Worm (Caenorhabditis elegans): Measurements from ENCODE around the gene C32D5.11.

DNA sequence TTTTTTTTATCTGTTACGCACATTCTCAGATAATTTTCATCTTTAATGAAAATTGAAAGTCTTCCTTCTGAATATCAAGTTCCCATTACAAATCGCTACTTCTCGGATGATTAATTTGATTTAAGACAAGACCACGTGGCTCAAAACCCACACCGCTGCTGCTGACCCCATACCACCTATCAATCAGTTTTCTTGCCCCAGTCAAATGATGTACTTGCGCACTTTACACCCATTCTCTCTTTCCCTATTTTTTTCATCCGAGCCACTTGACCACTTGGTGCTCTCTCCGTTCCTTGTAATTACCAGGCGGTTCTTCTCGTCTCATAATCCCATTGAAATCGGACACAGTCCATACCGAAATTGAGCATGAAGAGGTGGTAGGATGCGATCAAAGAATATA, 38.8 kb upstream of the C32D5.11 start:
- TF ChIP-seq madf-2 (tag; optimal IDR thresholded peaks at IDR 0.05) (no peak), zip-5 (tag; optimal IDR thresholded peaks at IDR 0.05) (no peak), elt-2 (tag; optimal IDR thresholded peaks at IDR 0.05) (no peak)

All from whole organism, late embryonic.